Worm (Caenorhabditis elegans) whole organism, L4 larva: Measurements from ENCODE around the gene C55A6.11.

ENCODE experiments used
- F10B5.3 ChIP-seq: sonication (generic microtip); optimal IDR thresholded peaks from 2 replicates; lab custom pipeline; 2016; ENCODE audit warnings: mild to moderate bottlenecking, missing genetic modification characterization, missing compliant biosample characterization
- F26F4.8 ChIP-seq: fragments of 200-800 bp; sonication (Bioruptor generic); conservative IDR thresholded peaks from 2 replicates; pipeline ENCODE4 v1.3.6; 2022; ENCODE audit warnings: missing genetic modification characterization, missing compliant biosample characterization
- F49E8.2 ChIP-seq: sonication (generic microtip); optimal IDR thresholded peaks from 2 replicates; lab custom pipeline; 2016; ENCODE audit warnings: missing compliant biosample characterization, mild to moderate bottlenecking, missing genetic modification characterization, borderline replicate concordance
- R02D3.7 ChIP-seq: fragments of 150-350 bp; sonication (generic microtip); optimal IDR thresholded peaks from 3 replicates; lab custom pipeline; 2014; ENCODE audit warnings: missing biosample characterization, missing genetic modification characterization
- T26A8.4 ChIP-seq: fragments of 200-800 bp; sonication (Bioruptor generic); IDR thresholded peaks from 2 replicates; pipeline ENCODE4 v1.3.6; 2022; ENCODE audit warnings: missing genetic modification characterization, missing compliant biosample characterization
- Y105C5A.15 ChIP-seq: fragments of 200-800 bp; sonication (Bioruptor generic); IDR thresholded peaks from 2 replicates; pipeline ENCODE4 v1.3.6; 2022; ENCODE audit warnings: missing genetic modification characterization, missing compliant biosample characterization
- Y48G9A.11 ChIP-seq: fragments of 200-800 bp; sonication (Bioruptor generic); IDR thresholded peaks from 2 replicates; pipeline ENCODE4 v1.3.6; 2022; ENCODE audit warnings: missing genetic modification reagents, missing genetic modification characterization, missing compliant biosample characterization
- Y5F2A.4 ChIP-seq: fragments of 200-800 bp; sonication (Bioruptor generic); optimal IDR thresholded peaks from 2 replicates; lab custom pipeline; 2018; ENCODE audit warnings: mild to moderate bottlenecking, missing genetic modification characterization, missing compliant biosample characterization
- Y75B8A.6 ChIP-seq: fragments of 200-800 bp; sonication (Bioruptor generic); IDR thresholded peaks from 2 replicates; pipeline ENCODE4 v1.3.6; 2022; ENCODE audit warnings: missing genetic modification reagents, missing genetic modification characterization, missing compliant biosample characterization
- ZK546.5 ChIP-seq, 2 experiments: sonication (generic microtip); optimal IDR thresholded peaks; 2 replicates each; lab custom pipeline; 2017; ENCODE audit warnings: missing biosample characterization in 2 of 2, missing genetic modification characterization in 2 of 2
- aha-1 ChIP-seq: fragments of 150-350 bp; peaks from one replicate; lab custom pipeline; 2014; ENCODE audit warnings: missing biosample characterization, missing genetic modification characterization
- ama-1 ChIP-seq: fragments of 150-350 bp; optimal IDR thresholded peaks from 2 replicates; lab custom pipeline; 2014; ENCODE audit warnings: inconsistent platforms, mixed read lengths
- arid-1 ChIP-seq: fragments of 200-800 bp; sonication (Bioruptor generic); conservative IDR thresholded peaks from 2 replicates; pipeline ENCODE4 v1.3.6; 2022; ENCODE audit warnings: missing genetic modification reagents, missing genetic modification characterization, missing compliant biosample characterization
- attf-4 ChIP-seq: sonication (generic microtip); optimal IDR thresholded peaks from 3 replicates; lab custom pipeline; 2017; ENCODE audit warnings: missing biosample characterization, missing genetic modification characterization
- ceh-20 ChIP-seq: fragments of 200-800 bp; sonication (Bioruptor generic); IDR thresholded peaks from 2 replicates; pipeline ENCODE4 v1.3.6; 2022; ENCODE audit warnings: missing genetic modification reagents, missing genetic modification characterization, missing compliant biosample characterization
- cey-2 ChIP-seq: sonication (generic microtip); optimal IDR thresholded peaks from 3 replicates; lab custom pipeline; 2017; ENCODE audit warnings: missing genetic modification characterization, mild to moderate bottlenecking, missing compliant biosample characterization, antibody characterized with exemption, borderline replicate concordance; ENCODE audit not compliant: insufficient read depth
- daf-12 ChIP-seq: fragments of 150-350 bp; optimal IDR thresholded peaks from 2 replicates; lab custom pipeline; 2014; ENCODE audit warnings: missing biosample characterization, missing genetic modification reagents, missing genetic modification characterization
- daf-16 ChIP-seq, 3 experiments: sonication (generic microtip); optimal IDR thresholded peaks; 2 replicates each; lab custom pipeline; 2016 to 2017; ENCODE audit warnings: missing genetic modification characterization in 3 of 3, missing genetic modification reagents in 3 of 3, mild to moderate bottlenecking in 2 of 3, missing compliant biosample characterization in 2 of 3, missing biosample characterization in 1 of 3, moderate library complexity in 1 of 3
- dmd-6 ChIP-seq: fragments of 200-800 bp; sonication (Bioruptor generic); IDR thresholded peaks from 2 replicates; pipeline ENCODE4 v1.3.6; 2022; ENCODE audit warnings: missing genetic modification reagents, missing genetic modification characterization, missing compliant biosample characterization
- dmd-8 ChIP-seq: fragments of 200-800 bp; sonication (Bioruptor generic); IDR thresholded peaks from 2 replicates; pipeline ENCODE4 v1.3.6; 2022; ENCODE audit warnings: missing genetic modification characterization, missing compliant biosample characterization
- fkh-10 ChIP-seq: fragments of 150-350 bp; optimal IDR thresholded peaks from 2 replicates; lab custom pipeline; 2014; ENCODE audit warnings: missing biosample characterization, missing genetic modification reagents, missing genetic modification characterization
- hif-1 ChIP-seq, 2 experiments: sonication (generic microtip); optimal IDR thresholded peaks; 2 replicates each; lab custom pipeline; 2016 to 2017; ENCODE audit warnings: missing compliant biosample characterization in 2 of 2, missing genetic modification characterization in 2 of 2, missing genetic modification reagents in 2 of 2, missing genotype in 2 of 2, mild to moderate bottlenecking in 1 of 2
- hlh-30 ChIP-seq: sonication (generic microtip); optimal IDR thresholded peaks from 2 replicates; lab custom pipeline; 2017; ENCODE audit warnings: antibody characterized with exemption, mild to moderate bottlenecking, missing genetic modification characterization, missing compliant biosample characterization; ENCODE audit not compliant: insufficient read depth
- lim-7 ChIP-seq: fragments of 200-800 bp; sonication (Bioruptor generic); IDR thresholded peaks from 2 replicates; pipeline ENCODE4 v1.3.6; 2022; ENCODE audit warnings: missing genetic modification characterization, missing compliant biosample characterization
- lin-1 ChIP-seq: fragments of 200-800 bp; sonication (Bioruptor generic); IDR thresholded peaks from 2 replicates; pipeline ENCODE4 v1.3.6; 2022; ENCODE audit warnings: missing genetic modification reagents, missing genetic modification characterization, missing compliant biosample characterization
- lin-13 ChIP-seq: fragments of 150-350 bp; optimal IDR thresholded peaks from 2 replicates; lab custom pipeline; 2014; ENCODE audit warnings: missing biosample characterization, missing genetic modification reagents, missing genetic modification characterization
- lin-38 ChIP-seq: fragments of 200-800 bp; sonication (Bioruptor generic); IDR thresholded peaks from 2 replicates; pipeline ENCODE4 v1.3.6; 2022; ENCODE audit warnings: missing genetic modification reagents, missing genetic modification characterization, missing compliant biosample characterization
- lsy-2 ChIP-seq, 2 experiments: fragments of 150-350 bp in 1 of 2; sonication (generic microtip) in 1 of 2; optimal IDR thresholded peaks; 2 replicates each; lab custom pipeline; 2014 to 2017; ENCODE audit warnings: missing biosample characterization in 2 of 2, missing genetic modification characterization in 2 of 2
- mdl-1 ChIP-seq, 2 experiments: fragments of 150-350 bp in 1 of 2; sonication (generic microtip) in 1 of 2; optimal IDR thresholded peaks; 2 replicates each; lab custom pipeline; 2014 to 2017; ENCODE audit warnings: missing biosample characterization in 2 of 2, missing genetic modification characterization in 2 of 2
- mxl-3 ChIP-seq: fragments of 200-800 bp; sonication (Bioruptor generic); optimal IDR thresholded peaks from 2 replicates; lab custom pipeline; 2018; ENCODE audit warnings: mild to moderate bottlenecking, missing genetic modification characterization, missing compliant biosample characterization
- nhr-25 ChIP-seq: sonication (generic microtip); optimal IDR thresholded peaks from 2 replicates; lab custom pipeline; 2017; ENCODE audit warnings: missing genetic modification characterization, mild to moderate bottlenecking, missing compliant biosample characterization, antibody characterized with exemption, moderate library complexity, borderline replicate concordance; ENCODE audit not compliant: insufficient read depth
- nhr-42 ChIP-seq: fragments of 200-800 bp; sonication (Bioruptor generic); IDR thresholded peaks from 2 replicates; pipeline ENCODE4 v1.3.6; 2022; ENCODE audit warnings: missing genetic modification characterization, missing compliant biosample characterization
- nhr-76 ChIP-seq: fragments of 150-350 bp; optimal IDR thresholded peaks from 2 replicates; lab custom pipeline; 2014; ENCODE audit warnings: missing biosample characterization, missing genetic modification characterization
- pha-4 ChIP-seq, 2 experiments: fragments of 150-350 bp in 1 of 2; fragments of 200-800 bp in 1 of 2; sonication (Bioruptor generic) in 1 of 2; IDR thresholded peaks in 1 of 2; optimal IDR thresholded peaks in 1 of 2; 2 replicates each; pipeline versions ENCODE4 v1.3.6 to Lab custom; 2014 to 2022; ENCODE audit warnings: missing genetic modification characterization in 2 of 2, missing genetic modification reagents in 2 of 2, missing biosample characterization in 1 of 2, missing compliant biosample characterization in 1 of 2
- php-3 ChIP-seq: fragments of 200-800 bp; sonication (Bioruptor generic); IDR thresholded peaks from 2 replicates; pipeline ENCODE4 v1.3.6; 2022; ENCODE audit warnings: missing genetic modification reagents, missing genetic modification characterization, missing compliant biosample characterization
- rbr-2 ChIP-seq: sonication (generic microtip); optimal IDR thresholded peaks from 2 replicates; lab custom pipeline; 2016; ENCODE audit warnings: missing genotype, missing genetic modification characterization, missing compliant biosample characterization
- saeg-2 ChIP-seq: fragments of 200-800 bp; sonication (Bioruptor generic); IDR thresholded peaks from 2 replicates; pipeline ENCODE4 v1.3.6; 2022; ENCODE audit warnings: missing genetic modification reagents, missing genetic modification characterization, missing compliant biosample characterization
- sdz-12 ChIP-seq: fragments of 200-800 bp; sonication (Bioruptor generic); optimal IDR thresholded peaks from 2 replicates; lab custom pipeline; 2018; ENCODE audit warnings: mild to moderate bottlenecking, missing genetic modification characterization, missing compliant biosample characterization
- skn-1 ChIP-seq: fragments of 150-350 bp; optimal IDR thresholded peaks from 2 replicates; lab custom pipeline; 2014; ENCODE audit warnings: missing biosample characterization, missing genetic modification characterization
- snpc-4 ChIP-seq: fragments of 150-350 bp; optimal IDR thresholded peaks from 2 replicates; lab custom pipeline; 2014; ENCODE audit warnings: missing biosample characterization, missing genetic modification characterization
- spr-1 ChIP-seq: sonication (generic microtip); optimal IDR thresholded peaks from 2 replicates; lab custom pipeline; 2016; ENCODE audit warnings: mild to moderate bottlenecking, missing genetic modification characterization, missing compliant biosample characterization
- spr-3 ChIP-seq: fragments of 200-800 bp; sonication (Bioruptor generic); optimal IDR thresholded peaks from 2 replicates; lab custom pipeline; 2018; ENCODE audit warnings: mild to moderate bottlenecking, missing genetic modification characterization, missing compliant biosample characterization
- unc-130 ChIP-seq: sonication (generic microtip); optimal IDR thresholded peaks from 2 replicates; lab custom pipeline; 2016; ENCODE audit warnings: missing genetic modification reagents, missing genetic modification characterization, missing compliant biosample characterization
- vab-7 ChIP-seq: fragments of 200-800 bp; sonication (Bioruptor generic); IDR thresholded peaks from 2 replicates; pipeline ENCODE4 v1.3.6; 2022; ENCODE audit warnings: missing genetic modification reagents, missing genetic modification characterization, missing compliant biosample characterization
- zag-1 ChIP-seq: fragments of 150-350 bp; optimal IDR thresholded peaks from 2 replicates; lab custom pipeline; 2014; ENCODE audit warnings: missing biosample characterization, missing genetic modification characterization
- zfp-3 ChIP-seq: fragments of 200-800 bp; sonication (Bioruptor generic); conservative IDR thresholded peaks from 2 replicates; pipeline ENCODE4 v1.3.6; 2022; ENCODE audit warnings: missing genetic modification reagents, missing genetic modification characterization, missing compliant biosample characterization
- zip-11 ChIP-seq: fragments of 200-800 bp; sonication (Bioruptor generic); IDR thresholded peaks from 2 replicates; pipeline ENCODE4 v1.3.6; 2022; ENCODE audit warnings: missing genetic modification characterization, missing compliant biosample characterization
- ztf-11 ChIP-seq: fragments of 150-350 bp; optimal IDR thresholded peaks from 2 replicates; lab custom pipeline; 2014; ENCODE audit warnings: missing biosample characterization, missing genetic modification characterization

The C55A6.11 gene

ce11 chrV:11531831-11532534 is 11.7 kb downstream of the C55A6.11 start (continued):
- TF ChIP-seq zfp-3 (GFP tag; lab: Robert Waterston, UW) (peak; percentile 43; the same call in 1 of the 2 replicates), Y48G9A.11 (GFP tag; lab: Robert Waterston, UW) (no peak), ZK546.5 (tag; optimal IDR thresholded peaks at IDR 0.05; lab: Kevin White, UChicago) (no peak), spr-3 (GFP tag; lab: Kevin White, UChicago) (no peak), unc-130 (GFP tag; lab: Kevin White, UChicago) (no peak), lim-7 (GFP tag; lab: Robert Waterston, UW) (no peak), nhr-25 (tag; lab: Kevin White, UChicago) (peak; percentile 80), hif-1 (tag; optimal IDR thresholded peaks at IDR 0.05; lab: Kevin White, UChicago) (peak in 1 of 2 experiments; percentile 71), T26A8.4 (GFP tag; lab: Robert Waterston, UW) (0 out of 2 replicates have a peak, but pooled peaks have one; percentile 40), nhr-76 (tag; lab: Kevin White, UChicago) (no peak), lin-13 (GFP tag; lab: Kevin White, UChicago) (peak; percentile 30), zag-1 (no peak), saeg-2 (no peak), hlh-30 (tag; lab: Kevin White, UChicago) (peak; percentile 89), Y75B8A.6 (GFP tag; lab: Robert Waterston, UW) (no peak), lin-1 (peak; percentile 64), mxl-3 (GFP tag; lab: Kevin White, UChicago) (peak; percentile 98), attf-4 (tag; lab: Kevin White, UChicago) (no peak), zip-11 (GFP tag; lab: Robert Waterston, UW) (no peak), F10B5.3 (tag; lab: Kevin White, UChicago) (no peak), aha-1 (tag; lab: Kevin White, UChicago) (peak; percentile 88), dmd-6 (GFP tag; lab: Robert Waterston, UW) (peak; percentile 92), lsy-2 (tag; optimal IDR thresholded peaks at IDR 0.05; lab: Kevin White, UChicago) (peak; percentile 63 to 77), vab-7 (no peak), skn-1 (tag; lab: Kevin White, UChicago) (no peak), nhr-42 (GFP tag; lab: Robert Waterston, UW) (no peak), Y5F2A.4 (GFP tag; lab: Kevin White, UChicago) (no peak), F49E8.2 (tag; lab: Kevin White, UChicago) (no peak), R02D3.7 (tag; lab: Kevin White, UChicago) (no peak), fkh-10 (GFP tag; lab: Kevin White, UChicago) (no peak), ama-1 (no peak), php-3 (GFP tag; lab: Robert Waterston, UW) (0 out of 2 replicates have a peak, but pooled peaks have one; percentile 45), arid-1 (no peak), spr-1 (tag; lab: Kevin White, UChicago) (peak; percentile 42), dmd-8 (GFP tag; lab: Robert Waterston, UW) (no peak), ztf-11 (tag; lab: Kevin White, UChicago) (no peak), sdz-12 (no peak), daf-16 (GFP tag; optimal IDR thresholded peaks at IDR 0.05; lab: Kevin White, UChicago) (peak; percentile 62 to 96), daf-16 (tag; optimal IDR thresholded peaks at IDR 0.05; lab: Kevin White, UChicago) (peak; percentile 91), ceh-20 (GFP tag; lab: Robert Waterston, UW) (peak; percentile 59; the same call in 1 of the 2 replicates), Y105C5A.15 (GFP tag; lab: Robert Waterston, UW) (no peak), snpc-4 (tag; lab: Kevin White, UChicago) (no peak), mdl-1 (tag; optimal IDR thresholded peaks at IDR 0.05; lab: Kevin White, UChicago) (peak; percentile 78 to 96), lin-38 (peak; percentile 48), daf-12 (tag; lab: Kevin White, UChicago) (no peak), pha-4 (GFP tag; IDR thresholded peaks at IDR 0.05; lab: Robert Waterston, UW) (peak; percentile 59; the same call in 1 of the 2 replicates), pha-4 (tag; optimal IDR thresholded peaks at IDR 0.05; lab: Kevin White, UChicago) (peak; percentile 46), rbr-2 (tag; lab: Kevin White, UChicago) (peak; percentile 49), cey-2 (tag; lab: Kevin White, UChicago) (peak; percentile 4), F26F4.8 (GFP tag; lab: Robert Waterston, UW) (no peak)
